Worm (Caenorhabditis elegans) whole organism, L2 larva: ENCODE results near the gene chpf-1.

Source experiments
- C34F6.9 ChIP-seq: fragments of 150-350 bp; optimal IDR thresholded peaks from 2 replicates; lab custom pipeline; 2014; ENCODE audit warnings: missing biosample characterization, missing genetic modification characterization
- Y55F3AM.14 ChIP-seq: fragments of 200-800 bp; sonication (Bioruptor generic); optimal IDR thresholded peaks from 2 replicates; lab custom pipeline; 2018; ENCODE audit warnings: mild to moderate bottlenecking, missing genetic modification characterization, missing compliant biosample characterization
- ZK546.5 ChIP-seq: sonication (generic microtip); optimal IDR thresholded peaks from 2 replicates; lab custom pipeline; 2017; ENCODE audit warnings: missing biosample characterization, missing genetic modification characterization
- alr-1 ChIP-seq: fragments of 150-350 bp; optimal IDR thresholded peaks from 2 replicates; lab custom pipeline; 2014; ENCODE audit warnings: missing biosample characterization, missing genetic modification characterization
- aly-2 ChIP-seq: fragments of 150-350 bp; optimal IDR thresholded peaks from 2 replicates; lab custom pipeline; 2014; ENCODE audit warnings: missing biosample characterization, missing genetic modification characterization
- ceh-16 ChIP-seq: fragments of 150-350 bp; optimal IDR thresholded peaks from 2 replicates; lab custom pipeline; 2014; ENCODE audit warnings: missing biosample characterization, missing genetic modification characterization
- crh-2 ChIP-seq: sonication (generic microtip); optimal IDR thresholded peaks from 2 replicates; lab custom pipeline; 2017; ENCODE audit warnings: missing biosample characterization, missing genetic modification characterization
- dmd-4 ChIP-seq: sonication (generic microtip); optimal IDR thresholded peaks from 2 replicates; lab custom pipeline; 2017; ENCODE audit warnings: missing biosample characterization, missing genetic modification characterization
- egl-27 ChIP-seq: sonication (generic microtip); optimal IDR thresholded peaks from 3 replicates; lab custom pipeline; 2017; ENCODE audit warnings: missing biosample characterization, missing genetic modification reagents, missing genetic modification characterization
- elt-1 ChIP-seq: fragments of 150-350 bp; optimal IDR thresholded peaks from 2 replicates; lab custom pipeline; 2014; ENCODE audit warnings: missing biosample characterization, missing genetic modification characterization
- elt-3 ChIP-seq: sonication (generic microtip); optimal IDR thresholded peaks from 2 replicates; lab custom pipeline; 2017; ENCODE audit warnings: missing biosample characterization, missing genetic modification characterization
- fos-1 ChIP-seq: fragments of 150-350 bp; optimal IDR thresholded peaks from 2 replicates; lab custom pipeline; 2014; ENCODE audit warnings: missing biosample characterization, missing genetic modification characterization
- lin-11 ChIP-seq: fragments of 150-350 bp; sonication (generic microtip); optimal IDR thresholded peaks from 2 replicates; lab custom pipeline; 2014; ENCODE audit warnings: missing biosample characterization, missing genetic modification characterization, inconsistent platforms, mixed read lengths
- lin-39 ChIP-seq: fragments of 150-350 bp; optimal IDR thresholded peaks from 2 replicates; lab custom pipeline; 2014; ENCODE audit warnings: missing biosample characterization, missing genetic modification reagents, missing genetic modification characterization
- lsy-2 ChIP-seq, 2 experiments: fragments of 150-350 bp in 1 of 2; sonication (generic microtip) in 1 of 2; optimal IDR thresholded peaks; 2 replicates each; lab custom pipeline; 2014 to 2017; ENCODE audit warnings: missing biosample characterization in 2 of 2, missing genetic modification characterization in 2 of 2
- mab-5 ChIP-seq: fragments of 150-350 bp; optimal IDR thresholded peaks from 2 replicates; lab custom pipeline; 2014; ENCODE audit warnings: missing biosample characterization, missing genetic modification characterization
- mbf-1 ChIP-seq: sonication (generic microtip); optimal IDR thresholded peaks from 2 replicates; lab custom pipeline; 2017; ENCODE audit warnings: missing biosample characterization, missing genetic modification characterization
- mdl-1 ChIP-seq, 2 experiments: fragments of 150-350 bp in 1 of 2; sonication (generic microtip) in 1 of 2; optimal IDR thresholded peaks; 2 replicates each; lab custom pipeline; 2017; ENCODE audit warnings: missing biosample characterization in 2 of 2, missing genetic modification characterization in 2 of 2
- nhr-10 ChIP-seq: sonication (generic microtip); optimal IDR thresholded peaks from 2 replicates; lab custom pipeline; 2017; ENCODE audit warnings: missing biosample characterization, missing genetic modification characterization
- nhr-11 ChIP-seq: fragments of 150-350 bp; optimal IDR thresholded peaks from 2 replicates; lab custom pipeline; 2014; ENCODE audit warnings: missing biosample characterization, missing genetic modification characterization
- nhr-12 ChIP-seq: fragments of 150-350 bp; optimal IDR thresholded peaks from 2 replicates; lab custom pipeline; 2014; ENCODE audit warnings: missing biosample characterization, missing genetic modification characterization
- nhr-129 ChIP-seq: fragments of 150-350 bp; optimal IDR thresholded peaks from 2 replicates; lab custom pipeline; 2014; ENCODE audit warnings: missing biosample characterization, missing genetic modification characterization
- nhr-21 ChIP-seq: fragments of 150-350 bp; optimal IDR thresholded peaks from 2 replicates; lab custom pipeline; 2014; ENCODE audit warnings: missing biosample characterization, missing genetic modification characterization
- nhr-237 ChIP-seq: fragments of 150-350 bp; optimal IDR thresholded peaks from 2 replicates; lab custom pipeline; 2014; ENCODE audit warnings: missing biosample characterization, missing genetic modification characterization
- nhr-25 ChIP-seq: fragments of 150-350 bp; sonication (generic microtip); optimal IDR thresholded peaks from 3 replicates; lab custom pipeline; 2014; ENCODE audit warnings: missing biosample characterization, missing genetic modification characterization
- nhr-6 ChIP-seq: fragments of 150-350 bp; optimal IDR thresholded peaks from 2 replicates; lab custom pipeline; 2014; ENCODE audit warnings: missing biosample characterization, missing genetic modification characterization
- nhr-77 ChIP-seq: fragments of 150-350 bp; optimal IDR thresholded peaks from 2 replicates; lab custom pipeline; 2014; ENCODE audit warnings: missing biosample characterization, missing genetic modification characterization
- peb-1 ChIP-seq: fragments of 150-350 bp; optimal IDR thresholded peaks from 2 replicates; lab custom pipeline; 2014; ENCODE audit warnings: missing biosample characterization, missing genetic modification characterization
- sem-4 ChIP-seq: fragments of 150-350 bp; optimal IDR thresholded peaks from 2 replicates; lab custom pipeline; 2014; ENCODE audit warnings: missing biosample characterization, missing genetic modification reagents, missing genetic modification characterization
- skn-1 ChIP-seq: sonication (generic microtip); optimal IDR thresholded peaks from 2 replicates; lab custom pipeline; 2017; ENCODE audit warnings: missing biosample characterization, missing genetic modification characterization
- sma-3 ChIP-seq: sonication (generic microtip); optimal IDR thresholded peaks from 2 replicates; lab custom pipeline; 2016; ENCODE audit warnings: missing genetic modification reagents, missing genetic modification characterization, missing compliant biosample characterization
- sma-9 ChIP-seq, 2 experiments: fragments of 150-350 bp in 1 of 2; sonication (generic microtip) in 1 of 2; optimal IDR thresholded peaks; 2 replicates each; lab custom pipeline; 2014 to 2016; ENCODE audit warnings: missing genetic modification characterization in 2 of 2, mild to moderate bottlenecking in 1 of 2, missing biosample characterization in 1 of 2, missing compliant biosample characterization in 1 of 2, missing genetic modification reagents in 1 of 2, moderate library complexity in 1 of 2
- snpc-4 ChIP-seq: fragments of 150-350 bp; optimal IDR thresholded peaks from 2 replicates; lab custom pipeline; 2014; ENCODE audit warnings: missing biosample characterization, missing genetic modification characterization
- unc-39 ChIP-seq: fragments of 150-350 bp; optimal IDR thresholded peaks from 2 replicates; lab custom pipeline; 2014; ENCODE audit warnings: missing biosample characterization, missing genetic modification characterization
- unc-55 ChIP-seq: fragments of 150-350 bp; sonication (generic microtip); optimal IDR thresholded peaks from 3 replicates; lab custom pipeline; 2014; ENCODE audit warnings: missing biosample characterization, missing genetic modification reagents, missing genetic modification characterization
- unc-62 ChIP-seq: fragments of 150-350 bp; optimal IDR thresholded peaks from 2 replicates; lab custom pipeline; 2014; ENCODE audit warnings: missing biosample characterization, missing genetic modification reagents, missing genetic modification characterization
- zag-1 ChIP-seq: fragments of 150-350 bp; optimal IDR thresholded peaks from 2 replicates; lab custom pipeline; 2014; ENCODE audit warnings: missing biosample characterization, missing genetic modification characterization
- ztf-1 ChIP-seq: fragments of 200-800 bp; sonication (Bioruptor generic); conservative IDR thresholded peaks from 2 replicates; pipeline ENCODE4 v1.3.6; 2022; ENCODE audit warnings: missing genetic modification characterization, missing compliant biosample characterization
- ztf-11 ChIP-seq: sonication (generic microtip); optimal IDR thresholded peaks from 2 replicates; lab custom pipeline; 2017; ENCODE audit warnings: missing biosample characterization, missing genetic modification characterization
- ztf-4 ChIP-seq: fragments of 150-350 bp; optimal IDR thresholded peaks from 2 replicates; lab custom pipeline; 2014; ENCODE audit warnings: missing biosample characterization, missing genetic modification characterization

Gene chpf-1

DNA sequence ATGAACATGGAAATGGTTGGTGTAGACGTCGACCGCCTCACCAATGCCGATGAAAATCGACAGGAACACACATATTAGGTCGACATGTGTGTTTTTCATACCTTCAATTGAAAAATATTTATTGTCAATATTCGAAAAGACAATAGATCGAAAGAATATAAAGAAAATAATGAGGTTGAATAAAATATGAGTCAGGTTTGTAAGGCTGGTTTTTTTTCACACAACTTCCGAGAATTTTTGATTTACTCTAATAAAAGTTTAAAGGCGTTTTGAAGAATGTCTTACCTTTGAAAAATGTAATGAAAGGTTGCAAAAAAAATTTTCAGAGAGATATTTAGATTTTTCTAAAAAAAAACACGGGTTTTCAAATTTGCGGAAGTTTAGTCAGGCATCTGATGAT is 29.6 kb downstream of the chpf-1 start, which contains the start of gene egl-3:
TSS of gene egl-3 (minus strand) at position 101 of the 400 bp plus-strand sequence.
- TF ChIP-seq unc-62 (GFP tag; lab: Kevin White, UChicago) (no peak), nhr-6 (tag; lab: Kevin White, UChicago) (no peak), nhr-10 (no peak), sma-9 (GFP tag; optimal IDR thresholded peaks at IDR 0.05; lab: Kevin White, UChicago) (no peak), sma-9 (tag; optimal IDR thresholded peaks at IDR 0.05; lab: Kevin White, UChicago) (no peak), nhr-11 (tag; lab: Kevin White, UChicago) (no peak), mbf-1 (tag; lab: Kevin White, UChicago) (no peak), elt-1 (no peak)

- TF ChIP-seq ztf-4 (tag; lab: Kevin White, UChicago), result peak; percentile 13
- TF ChIP-seq lin-11 (tag; lab: Kevin White, UChicago), result no peak
- TF ChIP-seq peb-1, result no peak
- TF ChIP-seq alr-1, result no peak
- TF ChIP-seq lin-39, result no peak
- TF ChIP-seq C34F6.9 (tag; lab: Kevin White, UChicago), result no peak
- TF ChIP-seq nhr-21 (tag; lab: Kevin White, UChicago), result no peak
- no peak for TF ChIP-seq snpc-4 (tag; lab: Kevin White, UChicago)
- TF ChIP-seq ZK546.5 (tag; lab: Kevin White, UChicago), result no peak
- no peak for TF ChIP-seq sma-9 (GFP tag; optimal IDR thresholded peaks at IDR 0.05; lab: Kevin White, UChicago)
- TF ChIP-seq sma-9 (tag; optimal IDR thresholded peaks at IDR 0.05; lab: Kevin White, UChicago), result no peak
- peak; percentile 51 for TF ChIP-seq unc-55 (GFP tag; lab: Kevin White, UChicago)
- TF ChIP-seq nhr-12, result no peak
- TF ChIP-seq lsy-2 (tag; optimal IDR thresholded peaks at IDR 0.05; lab: Kevin White, UChicago), result peak in 1 of 2 experiments; percentile 40
- peak; percentile 40 for TF ChIP-seq crh-2
- no peak for TF ChIP-seq zag-1 (tag; lab: Kevin White, UChicago)
- TF ChIP-seq unc-62 (GFP tag; lab: Kevin White, UChicago), result no peak
- no peak for TF ChIP-seq ztf-11 (tag; lab: Kevin White, UChicago)
- no peak for TF ChIP-seq unc-39
- TF ChIP-seq nhr-10, result no peak
- TF ChIP-seq nhr-237 (tag; lab: Kevin White, UChicago), result peak; percentile 8
These were observed 34.4 kb downstream of the chpf-1 start for ce11 chrV:10168870-10169269.

- TF ChIP-seq ZK546.5 (tag; lab: Kevin White, UChicago) (no peak), dmd-4 (tag; lab: Kevin White, UChicago) (no peak)
These were observed 36.9 kb downstream of the chpf-1 start, which contains the start of gene C51E3.6 for ce11 chrV:10166368-10166767. Gene C51E3.6, minus strand, starts transcription at chrV:10166468.

- TF ChIP-seq nhr-77 (tag; lab: Kevin White, UChicago) (no peak), lin-39 (no peak), aly-2 (no peak), ZK546.5 (tag; lab: Kevin White, UChicago) (no peak), mdl-1 (tag; optimal IDR thresholded peaks at IDR 0.05; lab: Kevin White, UChicago) (peak in 1 of 2 experiments; percentile 14), unc-62 (GFP tag; lab: Kevin White, UChicago) (no peak), egl-27 (tag; lab: Kevin White, UChicago) (no peak), nhr-12 (no peak), ztf-1 (GFP tag; lab: Robert Waterston, UW) (no peak), lsy-2 (tag; optimal IDR thresholded peaks at IDR 0.05; lab: Kevin White, UChicago) (no peak), sma-9 (GFP tag; optimal IDR thresholded peaks at IDR 0.05; lab: Kevin White, UChicago) (peak; percentile 69), sma-9 (tag; optimal IDR thresholded peaks at IDR 0.05; lab: Kevin White, UChicago) (no peak), ceh-16 (tag; lab: Kevin White, UChicago) (no peak), nhr-129 (tag; lab: Kevin White, UChicago) (no peak), mbf-1 (tag; lab: Kevin White, UChicago) (no peak), nhr-25 (tag; lab: Kevin White, UChicago) (no peak), crh-2 (peak; percentile 67), unc-39 (no peak), fos-1 (peak; percentile 94), elt-1 (no peak), nhr-6 (tag; lab: Kevin White, UChicago) (no peak), ztf-11 (tag; lab: Kevin White, UChicago) (no peak), sma-3 (GFP tag; lab: Kevin White, UChicago) (no peak), peb-1 (no peak), nhr-237 (tag; lab: Kevin White, UChicago) (no peak), mab-5 (tag; lab: Kevin White, UChicago) (no peak), Y55F3AM.14 (no peak), snpc-4 (tag; lab: Kevin White, UChicago) (no peak), nhr-10 (no peak), nhr-21 (tag; lab: Kevin White, UChicago) (no peak), sem-4 (tag; lab: Kevin White, UChicago) (no peak), ztf-4 (tag; lab: Kevin White, UChicago) (no peak), dmd-4 (tag; lab: Kevin White, UChicago) (no peak), lin-11 (tag; lab: Kevin White, UChicago) (no peak), elt-3 (tag; lab: Kevin White, UChicago) (no peak), skn-1 (tag; lab: Kevin White, UChicago) (peak; percentile 36)
These were observed 42.3 kb downstream of the chpf-1 start, which contains the start of gene C51E3.10 for ce11 chrV:10160954-10161353. Gene C51E3.10, minus strand, starts transcription at chrV:10161134.
